Worm (Caenorhabditis elegans) whole organism, L4 larva: Measurements from ENCODE around the gene hpo-28.

Source experiments
- D1046.2 ChIP-seq: fragments of 200-800 bp; sonication (Bioruptor generic); IDR thresholded peaks from 2 replicates; pipeline ENCODE4 v1.3.6; 2022; ENCODE audit warnings: missing genetic modification characterization, missing compliant biosample characterization
- F37D6.2 ChIP-seq: sonication (generic microtip); optimal IDR thresholded peaks from 2 replicates; lab custom pipeline; 2016; ENCODE audit warnings: mild to moderate bottlenecking, missing genetic modification characterization, missing compliant biosample characterization
- F44E2.7 ChIP-seq: fragments of 200-800 bp; sonication (Bioruptor generic); IDR thresholded peaks from 2 replicates; pipeline ENCODE4 v2.1.2; 2022; ENCODE audit warnings: missing genetic modification characterization, missing compliant biosample characterization
- F49E8.2 ChIP-seq: sonication (generic microtip); optimal IDR thresholded peaks from 2 replicates; lab custom pipeline; 2016; ENCODE audit warnings: missing compliant biosample characterization, mild to moderate bottlenecking, missing genetic modification characterization, borderline replicate concordance
- R02D3.7 ChIP-seq: fragments of 150-350 bp; sonication (generic microtip); optimal IDR thresholded peaks from 3 replicates; lab custom pipeline; 2014; ENCODE audit warnings: missing biosample characterization, missing genetic modification characterization
- T20F7.1 ChIP-seq: fragments of 200-800 bp; sonication (Bioruptor generic); optimal IDR thresholded peaks from 2 replicates; lab custom pipeline; 2018; ENCODE audit warnings: mild to moderate bottlenecking, missing genetic modification characterization, missing compliant biosample characterization
- Y75B8A.6 ChIP-seq: fragments of 200-800 bp; sonication (Bioruptor generic); IDR thresholded peaks from 2 replicates; pipeline ENCODE4 v1.3.6; 2022; ENCODE audit warnings: missing genetic modification reagents, missing genetic modification characterization, missing compliant biosample characterization
- ZK337.2 ChIP-seq: fragments of 200-800 bp; sonication (Bioruptor generic); IDR thresholded peaks from 2 replicates; pipeline ENCODE4 v1.3.6; 2022; ENCODE audit warnings: missing genetic modification reagents, missing genetic modification characterization, missing compliant biosample characterization
- ZK546.5 ChIP-seq, 2 experiments: sonication (generic microtip); optimal IDR thresholded peaks; 2 replicates each; lab custom pipeline; 2017; ENCODE audit warnings: missing biosample characterization in 2 of 2, missing genetic modification characterization in 2 of 2
- attf-4 ChIP-seq: sonication (generic microtip); optimal IDR thresholded peaks from 3 replicates; lab custom pipeline; 2017; ENCODE audit warnings: missing biosample characterization, missing genetic modification characterization
- ceh-44 ChIP-seq: fragments of 200-800 bp; sonication (Bioruptor generic); IDR thresholded peaks from 2 replicates; pipeline ENCODE4 v1.3.6; 2022; ENCODE audit warnings: missing genetic modification reagents, missing genetic modification characterization, missing compliant biosample characterization
- ceh-62 ChIP-seq: sonication (generic microtip); optimal IDR thresholded peaks from 2 replicates; lab custom pipeline; 2017; ENCODE audit warnings: missing biosample characterization, missing genetic modification characterization
- daf-12 ChIP-seq: fragments of 150-350 bp; optimal IDR thresholded peaks from 2 replicates; lab custom pipeline; 2014; ENCODE audit warnings: missing biosample characterization, missing genetic modification reagents, missing genetic modification characterization
- daf-8 ChIP-seq: fragments of 200-800 bp; sonication (Bioruptor generic); IDR thresholded peaks from 2 replicates; pipeline ENCODE4 v1.3.6; 2022; ENCODE audit warnings: missing genetic modification characterization, missing compliant biosample characterization
- dpl-1 ChIP-seq: fragments of 150-350 bp; optimal IDR thresholded peaks from 2 replicates; lab custom pipeline; 2014; ENCODE audit warnings: missing biosample characterization, missing genetic modification reagents, missing genetic modification characterization
- duxl-1 ChIP-seq: sonication (generic microtip); optimal IDR thresholded peaks from 2 replicates; lab custom pipeline; 2016; ENCODE audit warnings: mild to moderate bottlenecking, missing genetic modification characterization, moderate library complexity, missing compliant biosample characterization; ENCODE audit not compliant: poor library complexity
- egl-27 ChIP-seq: sonication (generic microtip); optimal IDR thresholded peaks from 3 replicates; lab custom pipeline; 2017; ENCODE audit warnings: missing biosample characterization, missing genetic modification reagents, missing genetic modification characterization
- fkh-10 ChIP-seq: fragments of 150-350 bp; optimal IDR thresholded peaks from 2 replicates; lab custom pipeline; 2014; ENCODE audit warnings: missing biosample characterization, missing genetic modification reagents, missing genetic modification characterization
- hlh-30 ChIP-seq: sonication (generic microtip); optimal IDR thresholded peaks from 2 replicates; lab custom pipeline; 2017; ENCODE audit warnings: antibody characterized with exemption, mild to moderate bottlenecking, missing genetic modification characterization, missing compliant biosample characterization; ENCODE audit not compliant: insufficient read depth
- jun-1 ChIP-seq: fragments of 150-350 bp; optimal IDR thresholded peaks from 2 replicates; lab custom pipeline; 2014; ENCODE audit warnings: missing biosample characterization, missing genetic modification reagents, missing genetic modification characterization
- lim-7 ChIP-seq: fragments of 200-800 bp; sonication (Bioruptor generic); IDR thresholded peaks from 2 replicates; pipeline ENCODE4 v1.3.6; 2022; ENCODE audit warnings: missing genetic modification characterization, missing compliant biosample characterization
- lin-13 ChIP-seq: fragments of 150-350 bp; optimal IDR thresholded peaks from 2 replicates; lab custom pipeline; 2014; ENCODE audit warnings: missing biosample characterization, missing genetic modification reagents, missing genetic modification characterization
- lin-29 ChIP-seq: fragments of 200-800 bp; sonication (Bioruptor generic); IDR thresholded peaks from 2 replicates; pipeline ENCODE4 v1.3.6; 2022; ENCODE audit warnings: missing genetic modification reagents, missing genetic modification characterization, missing compliant biosample characterization
- lin-38 ChIP-seq: fragments of 200-800 bp; sonication (Bioruptor generic); IDR thresholded peaks from 2 replicates; pipeline ENCODE4 v1.3.6; 2022; ENCODE audit warnings: missing genetic modification reagents, missing genetic modification characterization, missing compliant biosample characterization
- lir-3 ChIP-seq: sonication (generic microtip); optimal IDR thresholded peaks from 2 replicates; lab custom pipeline; 2016; ENCODE audit warnings: mild to moderate bottlenecking, missing genetic modification characterization, missing compliant biosample characterization
- madf-5 ChIP-seq, 2 experiments: fragments of 200-800 bp; sonication (Bioruptor generic); IDR thresholded peaks; 2 replicates each; pipeline ENCODE4 v1.3.6; 2022; ENCODE audit warnings: missing compliant biosample characterization in 2 of 2, missing genetic modification characterization in 2 of 2
- madf-9 ChIP-seq: fragments of 200-800 bp; sonication (Bioruptor generic); conservative IDR thresholded peaks from 2 replicates; pipeline ENCODE4 v1.3.6; 2022; ENCODE audit warnings: missing genetic modification reagents, missing genetic modification characterization, missing compliant biosample characterization
- mdt-29 ChIP-seq: fragments of 200-800 bp; sonication (Bioruptor generic); IDR thresholded peaks from 2 replicates; pipeline ENCODE4 v1.3.6; 2022; ENCODE audit warnings: missing genetic modification reagents, missing genetic modification characterization, missing compliant biosample characterization
- mep-1 ChIP-seq: fragments of 150-350 bp; sonication (generic microtip); optimal IDR thresholded peaks from 3 replicates; lab custom pipeline; 2014; ENCODE audit warnings: missing biosample characterization, missing genetic modification characterization
- nhr-102 ChIP-seq: sonication (generic microtip); optimal IDR thresholded peaks from 2 replicates; lab custom pipeline; 2016; ENCODE audit warnings: mild to moderate bottlenecking, missing genetic modification characterization, moderate library complexity, missing compliant biosample characterization
- nhr-11 ChIP-seq: fragments of 150-350 bp; optimal IDR thresholded peaks from 2 replicates; lab custom pipeline; 2014; ENCODE audit warnings: missing biosample characterization, missing genetic modification characterization
- nhr-111 ChIP-seq: fragments of 200-800 bp; sonication (Bioruptor generic); optimal IDR thresholded peaks from 2 replicates; lab custom pipeline; 2018; ENCODE audit warnings: mild to moderate bottlenecking, missing genetic modification characterization, missing compliant biosample characterization
- nhr-25 ChIP-seq: sonication (generic microtip); optimal IDR thresholded peaks from 2 replicates; lab custom pipeline; 2017; ENCODE audit warnings: missing genetic modification characterization, mild to moderate bottlenecking, missing compliant biosample characterization, antibody characterized with exemption, moderate library complexity, borderline replicate concordance; ENCODE audit not compliant: insufficient read depth
- nhr-28 ChIP-seq: fragments of 150-350 bp; optimal IDR thresholded peaks from 2 replicates; lab custom pipeline; 2014; ENCODE audit warnings: missing biosample characterization, missing genetic modification characterization
- nhr-6 ChIP-seq: fragments of 150-350 bp; optimal IDR thresholded peaks from 2 replicates; lab custom pipeline; 2014; ENCODE audit warnings: missing biosample characterization, missing genetic modification characterization
- nhr-77 ChIP-seq: fragments of 150-350 bp; optimal IDR thresholded peaks from 2 replicates; lab custom pipeline; 2014; ENCODE audit warnings: missing biosample characterization, missing genetic modification characterization
- pha-4 ChIP-seq, 2 experiments: fragments of 150-350 bp in 1 of 2; fragments of 200-800 bp in 1 of 2; sonication (Bioruptor generic) in 1 of 2; IDR thresholded peaks in 1 of 2; optimal IDR thresholded peaks in 1 of 2; 2 replicates each; pipeline versions ENCODE4 v1.3.6 to Lab custom; 2014 to 2022; ENCODE audit warnings: missing genetic modification characterization in 2 of 2, missing genetic modification reagents in 2 of 2, missing biosample characterization in 1 of 2, missing compliant biosample characterization in 1 of 2
- pqm-1 ChIP-seq: sonication (generic microtip); optimal IDR thresholded peaks from 2 replicates; lab custom pipeline; 2017; ENCODE audit warnings: missing biosample characterization, missing genetic modification characterization
- saeg-2 ChIP-seq: fragments of 200-800 bp; sonication (Bioruptor generic); IDR thresholded peaks from 2 replicates; pipeline ENCODE4 v1.3.6; 2022; ENCODE audit warnings: missing genetic modification reagents, missing genetic modification characterization, missing compliant biosample characterization
- sdz-12 ChIP-seq: fragments of 200-800 bp; sonication (Bioruptor generic); optimal IDR thresholded peaks from 2 replicates; lab custom pipeline; 2018; ENCODE audit warnings: mild to moderate bottlenecking, missing genetic modification characterization, missing compliant biosample characterization
- skn-1 ChIP-seq: fragments of 150-350 bp; optimal IDR thresholded peaks from 2 replicates; lab custom pipeline; 2014; ENCODE audit warnings: missing biosample characterization, missing genetic modification characterization
- snpc-1.2 ChIP-seq: fragments of 200-800 bp; sonication (Bioruptor generic); IDR thresholded peaks from 2 replicates; pipeline ENCODE4 v1.3.6; 2022; ENCODE audit warnings: missing genetic modification reagents, missing genetic modification characterization, missing compliant biosample characterization
- snpc-4 ChIP-seq: fragments of 150-350 bp; optimal IDR thresholded peaks from 2 replicates; lab custom pipeline; 2014; ENCODE audit warnings: missing biosample characterization, missing genetic modification characterization
- spr-1 ChIP-seq: sonication (generic microtip); optimal IDR thresholded peaks from 2 replicates; lab custom pipeline; 2016; ENCODE audit warnings: mild to moderate bottlenecking, missing genetic modification characterization, missing compliant biosample characterization
- unc-39 ChIP-seq: sonication (generic microtip); optimal IDR thresholded peaks from 2 replicates; lab custom pipeline; 2017; ENCODE audit warnings: missing biosample characterization, missing genetic modification characterization
- unc-62 ChIP-seq, 3 experiments: fragments of 150-350 bp in 1 of 3; sonication (generic microtip); optimal IDR thresholded peaks in 2 of 3; peaks in 1 of 3; 1 replicate in 1 of 3; 2 replicates in 2 of 3; lab custom pipeline; 2014 to 2017; ENCODE audit warnings: missing biosample characterization in 3 of 3, missing genetic modification characterization in 3 of 3, missing genetic modification reagents in 3 of 3, missing genotype in 1 of 3
- vab-7 ChIP-seq: fragments of 200-800 bp; sonication (Bioruptor generic); IDR thresholded peaks from 2 replicates; pipeline ENCODE4 v1.3.6; 2022; ENCODE audit warnings: missing genetic modification reagents, missing genetic modification characterization, missing compliant biosample characterization
- zag-1 ChIP-seq: fragments of 150-350 bp; optimal IDR thresholded peaks from 2 replicates; lab custom pipeline; 2014; ENCODE audit warnings: missing biosample characterization, missing genetic modification characterization
- zfp-3 ChIP-seq: fragments of 200-800 bp; sonication (Bioruptor generic); conservative IDR thresholded peaks from 2 replicates; pipeline ENCODE4 v1.3.6; 2022; ENCODE audit warnings: missing genetic modification reagents, missing genetic modification characterization, missing compliant biosample characterization
- zip-2 ChIP-seq: fragments of 150-350 bp; optimal IDR thresholded peaks from 2 replicates; lab custom pipeline; 2014; ENCODE audit warnings: missing biosample characterization, missing genetic modification characterization
- ztf-7 ChIP-seq: fragments of 150-350 bp; optimal IDR thresholded peaks from 2 replicates; lab custom pipeline; 2014; ENCODE audit warnings: missing biosample characterization, missing genetic modification characterization

The hpo-28 gene

DNA sequence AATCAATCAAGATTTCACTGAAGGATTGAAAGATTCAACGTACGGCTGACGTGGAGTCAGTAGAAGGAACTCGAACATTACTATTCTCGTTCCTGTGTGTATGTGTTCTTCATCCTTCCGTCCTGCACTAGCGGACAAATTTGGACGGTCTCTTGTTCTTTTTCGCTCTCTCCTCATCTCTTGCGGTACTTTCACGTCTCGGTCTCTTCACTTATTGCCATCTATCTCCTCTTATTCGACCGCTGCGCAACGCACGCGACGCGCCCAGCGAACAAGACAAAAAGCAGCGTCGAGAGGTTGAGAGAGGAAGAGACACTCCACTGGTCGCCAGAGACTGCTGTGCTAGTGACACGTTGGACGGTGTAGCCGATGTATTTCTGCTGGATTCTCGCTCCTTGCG, 6.3 kb upstream of the hpo-28 start (continued):
- TF ChIP-seq zfp-3: no peak
- peak; percentile 49; the same call in 1 of the 2 replicates for TF ChIP-seq lin-38 (GFP tag; lab: Robert Waterston, UW)
- TF ChIP-seq nhr-77: peak; percentile 46
- no peak for TF ChIP-seq lin-29 (GFP tag; lab: Robert Waterston, UW)
- no peak for TF ChIP-seq F49E8.2 (tag; lab: Kevin White, UChicago)
- no peak for TF ChIP-seq lir-3 (tag; lab: Kevin White, UChicago)
- peak; percentile 26 for TF ChIP-seq dpl-1 (GFP tag; lab: Kevin White, UChicago)
- no peak for TF ChIP-seq F37D6.2 (tag; lab: Kevin White, UChicago)
- TF ChIP-seq ztf-7 (tag; lab: Kevin White, UChicago): no peak
- TF ChIP-seq Y75B8A.6 (GFP tag; lab: Robert Waterston, UW): no peak
- TF ChIP-seq daf-8 (GFP tag; lab: Robert Waterston, UW): no peak
- TF ChIP-seq sdz-12 (GFP tag; lab: Kevin White, UChicago): no peak
- no peak for TF ChIP-seq T20F7.1 (GFP tag; lab: Kevin White, UChicago)
- TF ChIP-seq nhr-25: peak; percentile 32
- TF ChIP-seq attf-4 (tag; lab: Kevin White, UChicago): no peak
- peak; percentile 27 for TF ChIP-seq duxl-1
- TF ChIP-seq nhr-28: peak; percentile 55
- peak; percentile 23 for TF ChIP-seq fkh-10
- TF ChIP-seq vab-7 (GFP tag; lab: Robert Waterston, UW): peak; percentile 40; the same call in 1 of the 2 replicates
- TF ChIP-seq madf-9 (GFP tag; lab: Robert Waterston, UW): peak; percentile 58
- TF ChIP-seq pha-4 (GFP tag; IDR thresholded peaks at IDR 0.05; lab: Robert Waterston, UW): peak; percentile 17; the same call in 1 of the 2 replicates
- TF ChIP-seq pha-4 (tag; optimal IDR thresholded peaks at IDR 0.05; lab: Kevin White, UChicago): no peak
- 0 out of 2 replicates have a peak, but pooled peaks have one; percentile 30 for TF ChIP-seq F44E2.7
- no peak for TF ChIP-seq snpc-4
- no peak for TF ChIP-seq ZK337.2 (GFP tag; lab: Robert Waterston, UW)
- TF ChIP-seq hlh-30 (tag; lab: Kevin White, UChicago): peak; percentile 64
- TF ChIP-seq nhr-6 (tag; lab: Kevin White, UChicago): peak; percentile 79
- no peak for TF ChIP-seq ceh-62 (tag; lab: Kevin White, UChicago)
- no peak for TF ChIP-seq lim-7 (GFP tag; lab: Robert Waterston, UW)
- TF ChIP-seq jun-1: peak; percentile 38
- peak; percentile 23; the same call in 1 of the 2 replicates for TF ChIP-seq mdt-29 (GFP tag; lab: Robert Waterston, UW)
- no peak for TF ChIP-seq unc-39 (tag; lab: Kevin White, UChicago)
- TF ChIP-seq ZK546.5 (tag; optimal IDR thresholded peaks at IDR 0.05; lab: Kevin White, UChicago): no peak
- no peak for TF ChIP-seq skn-1
- no peak for TF ChIP-seq zip-2 (tag; lab: Kevin White, UChicago)
- 0 out of 2 replicates have a peak, but pooled peaks have one; percentile 12 for TF ChIP-seq D1046.2 (GFP tag; lab: Robert Waterston, UW)
- no peak for TF ChIP-seq daf-12 (tag; lab: Kevin White, UChicago)
- no peak for TF ChIP-seq spr-1 (tag; lab: Kevin White, UChicago)
- no peak for TF ChIP-seq nhr-102 (tag; lab: Kevin White, UChicago)
- TF ChIP-seq lin-13 (GFP tag; lab: Kevin White, UChicago): peak; percentile 48
- TF ChIP-seq nhr-111: peak; percentile 3
- no peak for TF ChIP-seq egl-27 (tag; lab: Kevin White, UChicago)
- no peak for TF ChIP-seq madf-5 (GFP tag; IDR thresholded peaks at IDR 0.05; lab: Robert Waterston, UW)
- TF ChIP-seq pqm-1 (tag; lab: Kevin White, UChicago): peak; percentile 21
- no peak for TF ChIP-seq ceh-44
- TF ChIP-seq nhr-11 (tag; lab: Kevin White, UChicago): peak; percentile 60
- no peak for TF ChIP-seq zag-1 (tag; lab: Kevin White, UChicago)
- TF ChIP-seq mep-1 (tag; lab: Kevin White, UChicago): peak; percentile 74
- no peak for TF ChIP-seq R02D3.7
- TF ChIP-seq saeg-2 (GFP tag; lab: Robert Waterston, UW): no peak
- peak in 1 of 2 experiments; percentile 93 for TF ChIP-seq unc-62 (GFP tag; optimal IDR thresholded peaks at IDR 0.05 in 1 of 2; lab: Kevin White, UChicago)
- no peak for TF ChIP-seq unc-62 (tag; optimal IDR thresholded peaks at IDR 0.05; lab: Kevin White, UChicago)
- peak; percentile 57; the same call in 1 of the 2 replicates for TF ChIP-seq snpc-1.2
